Fruit fly (Drosophila melanogaster) whole organism, wandering third instar larva: ENCODE measurements around the gene mex1.

ENCODE experiments used
- CG9705 ChIP-seq: fragments of 200-800 bp; sonication (Bioruptor generic); optimal IDR thresholded peaks from 2 replicates; lab custom pipeline; 2018; ENCODE audit warnings: missing biosample characterization, mild to moderate bottlenecking, missing genetic modification characterization
- OdsH ChIP-seq: fragments of 200-800 bp; sonication (Bioruptor generic); optimal IDR thresholded peaks from 2 replicates; lab custom pipeline; 2016; ENCODE audit warnings: missing biosample characterization, mild to moderate bottlenecking, missing genetic modification characterization
- dl ChIP-seq, 2 experiments: fragments of 175-275, 200-275 bp in 1 of 2; fragments of 200-275 bp in 1 of 2; sonication (Bioruptor generic); optimal IDR thresholded peaks; lab custom pipeline; 2018; ENCODE audit warnings: mild to moderate bottlenecking in 2 of 2, missing biosample characterization in 2 of 2, missing genetic modification characterization in 2 of 2, moderate library complexity in 2 of 2; ENCODE audit not compliant: partially characterized antibody in 2 of 2, insufficient read depth in 1 of 2
- dmrt93B ChIP-seq: fragments of 200-800 bp; sonication (Bioruptor generic); optimal IDR thresholded peaks from 2 replicates; lab custom pipeline; 2018; ENCODE audit warnings: missing biosample characterization, mild to moderate bottlenecking, missing genetic modification characterization
- woc ChIP-seq: sonication (Bioruptor generic); optimal IDR thresholded peaks from 2 replicates; lab custom pipeline; 2016; ENCODE audit warnings: missing biosample characterization, mild to moderate bottlenecking, missing genetic modification characterization

dm6 chr3L:15514814-15515495, 4.4 kb downstream of the mex1 start:
- TF ChIP-seq CG9705 (GFP tag; lab: Kevin White, UChicago) (no peak), dmrt93B (no peak), dl (GFP tag; optimal IDR thresholded peaks at IDR 0.05; lab: Kevin White, UChicago; ENCODE audit: insufficient read depth in 1 of 2, partially characterized antibody in 2 of 2) (no peak), woc (GFP tag; lab: Kevin White, UChicago) (no peak), OdsH (GFP tag; lab: Kevin White, UChicago) (no peak)
